Worm (Caenorhabditis elegans) whole organism, L2 larva: ENCODE results near the gene col-75.

Experiments used
- R02D3.7 ChIP-seq: fragments of 150-350 bp; optimal IDR thresholded peaks from 2 replicates; lab custom pipeline; 2014; ENCODE audit warnings: missing biosample characterization, missing genetic modification characterization
- blmp-1 ChIP-seq: sonication (generic microtip); optimal IDR thresholded peaks from 2 replicates; lab custom pipeline; 2017; ENCODE audit warnings: missing genetic modification characterization, mild to moderate bottlenecking, missing compliant biosample characterization, antibody characterized with exemption, moderate library complexity; ENCODE audit not compliant: insufficient read depth
- fos-1 ChIP-seq: fragments of 150-350 bp; optimal IDR thresholded peaks from 2 replicates; lab custom pipeline; 2014; ENCODE audit warnings: missing biosample characterization, missing genetic modification characterization
- lin-13 ChIP-seq: fragments of 150-350 bp; optimal IDR thresholded peaks from 2 replicates; lab custom pipeline; 2014; ENCODE audit warnings: missing biosample characterization, missing genetic modification reagents, missing genetic modification characterization
- nhr-12 ChIP-seq: fragments of 150-350 bp; optimal IDR thresholded peaks from 2 replicates; lab custom pipeline; 2014; ENCODE audit warnings: missing biosample characterization, missing genetic modification characterization
- nhr-21 ChIP-seq: fragments of 150-350 bp; optimal IDR thresholded peaks from 2 replicates; lab custom pipeline; 2014; ENCODE audit warnings: missing biosample characterization, missing genetic modification characterization

ce11 chrII:6409098-6409497 lies 17.0 kb upstream of the col-75 start:
- TF ChIP-seq fos-1 (tag; lab: Kevin White, UChicago) (no peak), nhr-12 (no peak), lin-13 (GFP tag; lab: Kevin White, UChicago) (no peak), nhr-21 (no peak), blmp-1 (tag; lab: Kevin White, UChicago) (no peak), R02D3.7 (tag; lab: Kevin White, UChicago) (no peak)
